Worm (Caenorhabditis elegans) whole organism, late embryonic: ENCODE results near the gene F09E5.16.

Experiments
- hlh-15 ChIP-seq: sonication (generic microtip); optimal IDR thresholded peaks from 2 replicates; lab custom pipeline; 2016; ENCODE audit warnings: missing genetic modification characterization, missing compliant biosample characterization
- lim-6 ChIP-seq: sonication (generic microtip); optimal IDR thresholded peaks from 2 replicates; lab custom pipeline; 2016; ENCODE audit warnings: missing genetic modification characterization, missing compliant biosample characterization
- tbx-2 ChIP-seq: sonication (generic microtip); optimal IDR thresholded peaks from 2 replicates; lab custom pipeline; 2016; ENCODE audit warnings: missing genetic modification characterization, missing compliant biosample characterization

ce11 chrII:5377467-5378238, 12.1 kb upstream of the F09E5.16 start, which contains the start of gene prdx-2:
- no peak for TF ChIP-seq hlh-15 (tag; lab: Kevin White, UChicago)
- TF ChIP-seq lim-6 = no peak
- TF ChIP-seq tbx-2 (tag; lab: Kevin White, UChicago) = no peak
